Worm (Caenorhabditis elegans) whole organism, L3 larva: ENCODE results near the gene ula-1.

Experiments
- ceh-28 ChIP-seq: fragments of 150-350 bp; optimal IDR thresholded peaks from 2 replicates; lab custom pipeline; 2014; ENCODE audit warnings: missing biosample characterization, missing genetic modification reagents, missing genetic modification characterization
- nhr-12 ChIP-seq: fragments of 150-350 bp; optimal IDR thresholded peaks from 2 replicates; lab custom pipeline; 2014; ENCODE audit warnings: missing biosample characterization, missing genetic modification characterization
- ztf-11 ChIP-seq: fragments of 150-350 bp; optimal IDR thresholded peaks from 2 replicates; lab custom pipeline; 2014; ENCODE audit warnings: missing biosample characterization, missing genetic modification characterization

DNA sequence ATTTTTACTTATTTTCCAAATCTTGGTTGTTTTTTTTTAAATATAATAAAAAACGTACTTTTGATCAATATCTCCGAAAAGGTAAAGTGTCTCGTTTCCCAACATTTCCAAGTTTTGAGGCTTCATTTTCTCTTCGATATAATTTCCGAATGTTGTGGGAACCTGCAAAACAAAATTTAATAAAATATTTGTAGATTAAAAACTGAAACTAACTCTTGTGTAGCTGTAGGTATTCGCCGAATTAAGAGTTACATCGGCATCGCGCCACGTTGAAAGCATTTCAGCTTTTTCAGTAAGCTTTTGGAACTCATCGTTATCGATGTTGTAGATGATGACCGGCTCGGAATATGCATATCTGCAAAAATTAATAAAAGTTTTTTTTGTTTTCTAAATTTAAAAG is 42.3 kb upstream of the ula-1 start, which contains the start of gene vps-22:
- TF ChIP-seq ztf-11 (tag; lab: Kevin White, UChicago) (no peak), nhr-12 (tag; lab: Kevin White, UChicago) (no peak), ceh-28 (tag; lab: Kevin White, UChicago) (no peak)
